Worm (Caenorhabditis elegans) whole organism, L4/young adult: ENCODE results near the gene K02A6.1.

Experiments
- W03F9.2 ChIP-seq: fragments of 150-350 bp; optimal IDR thresholded peaks from 2 replicates; lab custom pipeline; 2014; ENCODE audit warnings: missing biosample characterization, missing genetic modification characterization
- dao-5 ChIP-seq: sonication (generic microtip); optimal IDR thresholded peaks from 2 replicates; lab custom pipeline; 2016; ENCODE audit warnings: missing genotype, missing genetic modification characterization, moderate library complexity, missing compliant biosample characterization
- him-1 ChIP-seq: sonication (generic microtip); optimal IDR thresholded peaks from 2 replicates; lab custom pipeline; 2016; ENCODE audit warnings: missing genotype, missing genetic modification reagents, missing genetic modification characterization, missing compliant biosample characterization

DNA sequence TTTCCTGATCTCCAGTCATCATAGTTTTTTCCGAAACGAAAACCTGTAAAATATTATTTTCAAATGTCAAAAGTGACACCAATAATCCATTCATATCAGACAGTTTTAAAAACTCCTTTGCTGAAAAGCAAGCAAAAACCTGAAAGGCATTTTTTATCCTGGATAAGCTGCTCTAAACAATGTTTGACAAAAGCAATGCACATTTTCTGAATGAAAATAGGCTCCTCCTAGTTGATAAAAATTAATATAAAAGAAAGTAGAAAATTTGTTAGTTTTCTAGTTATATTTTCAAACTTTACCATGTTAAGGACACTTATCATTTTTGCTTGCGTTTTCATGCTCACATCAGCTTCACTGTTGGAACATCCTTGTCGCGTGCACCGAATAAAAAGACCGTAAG, at the start of gene K02A6.1:
- TF ChIP-seq W03F9.2 (tag; lab: Kevin White, UChicago), result no peak
- TF ChIP-seq him-1 (tag; lab: Kevin White, UChicago), result no peak
- TF ChIP-seq dao-5 (tag; lab: Kevin White, UChicago), result no peak
